Fruit fly (Drosophila melanogaster): ENCODE measurements around the gene CG9951.

The CG9951 gene

dm6 chr3L:16842087-16842567, 20.8 kb upstream of the CG9951 start, which contains the start of gene TSG101 (continued):
- TF ChIP-seq vvl (GFP tag; IDR thresholded peaks at IDR 0.05) (no peak), zen2 (GFP tag; IDR thresholded peaks at IDR 0.05; ENCODE audit: partially characterized antibody) (no peak), Myb (GFP tag; optimal IDR thresholded peaks at IDR 0.05) (peak; percentile 87), stwl (tag; optimal IDR thresholded peaks at IDR 0.05) (peak; percentile 66), Dref (GFP tag; IDR thresholded peaks at IDR 0.05) (peak; percentile 49), Lhr (GFP tag; optimal IDR thresholded peaks at IDR 0.05) (peak; percentile 61), slp2 (GFP tag; optimal IDR thresholded peaks at IDR 0.05) (no peak), CG8359 (GFP tag; optimal IDR thresholded peaks at IDR 0.05; ENCODE audit: borderline replicate concordance) (no peak), CG9797 (GFP tag; optimal IDR thresholded peaks at IDR 0.05) (peak; percentile 79), Ets97D (GFP tag; optimal IDR thresholded peaks at IDR 0.05) (peak; percentile 27), Hr39 (optimal IDR thresholded peaks at IDR 0.05) (no peak), CG10267 (tag; optimal IDR thresholded peaks at IDR 0.05) (peak; percentile 25), fu2 (GFP tag; optimal IDR thresholded peaks at IDR 0.05) (no peak), CG13287 (GFP tag; IDR thresholded peaks at IDR 0.05; ENCODE audit: partially characterized antibody) (peak; percentile 56), CG12391 (tag; optimal IDR thresholded peaks at IDR 0.05) (peak; percentile 24)

- TF ChIP-seq wor (GFP tag; IDR thresholded peaks at IDR 0.05) (no peak), Med (GFP tag) (peak; percentile 27), CG10431 (GFP tag; optimal IDR thresholded peaks at IDR 0.05) (peak; percentile 34)
These were observed 20.0 kb upstream of the CG9951 start for dm6 chr3L:16842952-16843351.

- TF ChIP-seq D19B (GFP tag; optimal IDR thresholded peaks at IDR 0.05) (peak; percentile 23), pum (GFP tag; optimal IDR thresholded peaks at IDR 0.05) (peak; percentile 31), Lpt (GFP tag; optimal IDR thresholded peaks at IDR 0.05) (no peak), CG6654 (GFP tag; optimal IDR thresholded peaks at IDR 0.05) (no peak), Abd-B (GFP tag; optimal IDR thresholded peaks at IDR 0.05) (peak; percentile 47), Gsc (GFP tag; IDR thresholded peaks at IDR 0.05) (no peak), pnt (GFP tag; optimal IDR thresholded peaks at IDR 0.05) (peak; percentile 15), CG1792 (GFP tag; optimal IDR thresholded peaks at IDR 0.05) (peak; percentile 0), C15 (GFP tag; IDR thresholded peaks at IDR 0.05) (no peak), amos (GFP tag; IDR thresholded peaks at IDR 0.05; ENCODE audit: partially characterized antibody) (peak; percentile 24; the same call in 1 of the 2 replicates), tap (tag; optimal IDR thresholded peaks at IDR 0.05) (no peak), MTF-1 (GFP tag; optimal IDR thresholded peaks at IDR 0.05; ENCODE audit: borderline replicate concordance) (no peak), MBD-R2 (GFP tag; IDR thresholded peaks at IDR 0.05) (peak; percentile 39; the same call in 1 of the 2 replicates), CG11723 (GFP tag; optimal IDR thresholded peaks at IDR 0.05) (peak; percentile 53), CG12942 (GFP tag; optimal IDR thresholded peaks at IDR 0.05) (peak; percentile 17), CG31365 (tag; optimal IDR thresholded peaks at IDR 0.05) (no peak), CG6765 (GFP tag; optimal IDR thresholded peaks at IDR 0.05) (no peak), lola (GFP tag; optimal IDR thresholded peaks at IDR 0.05) (peak in 1 of 3 experiments; percentile 65), CG9932 (GFP tag; IDR thresholded peaks at IDR 0.05) (peak; percentile 72), lmd (GFP tag; IDR thresholded peaks at IDR 0.05) (peak; percentile 19; the same call in 1 of the 2 replicates), CG1647 (GFP tag; optimal IDR thresholded peaks at IDR 0.05) (peak; percentile 25), CG17328 (GFP tag; IDR thresholded peaks at IDR 0.05) (0 out of 2 replicates have a peak, but pooled peaks have one; percentile 10), CG13894 (tag; optimal IDR thresholded peaks at IDR 0.05) (no peak), fd102C (GFP tag; optimal IDR thresholded peaks at IDR 0.05) (no peak), Dip2 (GFP tag; IDR thresholded peaks at IDR 0.05) (no peak), GATAe (GFP tag; conservative IDR thresholded peaks at IDR 0.05) (no peak), CG8388 (GFP tag; optimal IDR thresholded peaks at IDR 0.05) (peak; percentile 21), CG3847 (GFP tag; IDR thresholded peaks at IDR 0.05) (peak; percentile 71), slbo (GFP tag; IDR thresholded peaks at IDR 0.05) (peak; percentile 60), chn (GFP tag; optimal IDR thresholded peaks at IDR 0.05) (peak; percentile 52)
These were observed 17.9 kb upstream of the CG9951 start, which contains the start of the genes kud and Zcchc7 for dm6 chr3L:16844920-16845573. kud (minus strand) TSS chr3L:16844991. Zcchc7 (plus strand) TSS chr3L:16845386.

Data from whole organism, embryonic.